Worm (Caenorhabditis elegans) whole organism, young adult: ENCODE data around the gene otpl-3.
"Not testable (repeated sequence)": the region's sequence is repeated elsewhere in the genome, so short reads cannot be mapped to it uniquely, and the experiment has no call there.

Experiments
- B0019.2 ChIP-seq: fragments of 200-800 bp; sonication (Bioruptor generic); conservative IDR thresholded peaks from 2 replicates; pipeline ENCODE4 v1.3.6; 2022; ENCODE audit warnings: missing genetic modification reagents, missing genetic modification characterization, missing compliant biosample characterization
- B0261.1 ChIP-seq: sonication (generic microtip); optimal IDR thresholded peaks from 2 replicates; lab custom pipeline; 2016; ENCODE audit warnings: mild to moderate bottlenecking, missing genetic modification characterization, moderate library complexity, missing compliant biosample characterization
- F39B2.1 ChIP-seq: fragments of 200-800 bp; sonication (Bioruptor generic); IDR thresholded peaks from 2 replicates; pipeline ENCODE4 v1.3.6; 2022; ENCODE audit warnings: missing genetic modification reagents, missing genetic modification characterization, missing compliant biosample characterization
- F57A8.1 ChIP-seq: fragments of 200-800 bp; sonication (Bioruptor generic); optimal IDR thresholded peaks from 2 replicates; lab custom pipeline; 2018; ENCODE audit warnings: mild to moderate bottlenecking, missing genetic modification characterization, moderate library complexity, missing compliant biosample characterization
- Y53G8AR.9 ChIP-seq: fragments of 200-800 bp; sonication (Bioruptor generic); conservative IDR thresholded peaks from 2 replicates; pipeline ENCODE4 v1.3.6; 2022; ENCODE audit warnings: missing genetic modification reagents, missing genetic modification characterization, missing compliant biosample characterization
- Y79H2A.3 ChIP-seq: fragments of 200-800 bp; sonication (Bioruptor generic); conservative IDR thresholded peaks from 2 replicates; pipeline ENCODE4 v1.3.6; 2022; ENCODE audit warnings: missing genetic modification reagents, missing genetic modification characterization, missing compliant biosample characterization
- ceh-40 ChIP-seq: fragments of 200-800 bp; sonication (Bioruptor generic); IDR thresholded peaks from 2 replicates; pipeline ENCODE4 v1.3.6; 2022; ENCODE audit warnings: missing genetic modification characterization, missing compliant biosample characterization
- ceh-58 ChIP-seq: fragments of 200-800 bp; sonication (Bioruptor generic); IDR thresholded peaks from 2 replicates; pipeline ENCODE4 v1.3.6; 2022; ENCODE audit warnings: missing genetic modification characterization, missing compliant biosample characterization
- ceh-91 ChIP-seq: fragments of 200-800 bp; sonication (Bioruptor generic); IDR thresholded peaks from 2 replicates; pipeline ENCODE4 v1.3.6; 2022; ENCODE audit warnings: missing genetic modification reagents, missing genetic modification characterization, missing compliant biosample characterization
- dox-1 ChIP-seq: fragments of 200-800 bp; sonication (Bioruptor generic); IDR thresholded peaks from 2 replicates; pipeline ENCODE4 v1.3.6; 2022; ENCODE audit warnings: missing genetic modification reagents, missing genetic modification characterization, missing compliant biosample characterization
- efl-1 ChIP-seq: fragments of 150-350 bp; optimal IDR thresholded peaks from 2 replicates; lab custom pipeline; 2014; ENCODE audit warnings: missing biosample characterization, missing genetic modification reagents, missing genetic modification characterization
- egrh-3 ChIP-seq: fragments of 200-800 bp; sonication (Bioruptor generic); IDR thresholded peaks from 2 replicates; pipeline ENCODE4 v1.3.6; 2022; ENCODE audit warnings: missing genetic modification reagents, missing genetic modification characterization, missing compliant biosample characterization
- ekl-4 ChIP-seq: fragments of 200-800 bp; sonication (Bioruptor generic); IDR thresholded peaks from 2 replicates; pipeline ENCODE4 v1.3.6; 2022; ENCODE audit warnings: missing genetic modification reagents, missing genetic modification characterization, missing compliant biosample characterization
- gei-17 ChIP-seq: fragments of 200-800 bp; sonication (Bioruptor generic); optimal IDR thresholded peaks from 2 replicates; lab custom pipeline; 2018; ENCODE audit warnings: mild to moderate bottlenecking, missing genetic modification characterization, missing compliant biosample characterization
- hlh-12 ChIP-seq: sonication (generic microtip); optimal IDR thresholded peaks from 2 replicates; lab custom pipeline; 2016; ENCODE audit warnings: missing genetic modification characterization, missing compliant biosample characterization
- let-526 ChIP-seq: fragments of 200-800 bp; sonication (Bioruptor generic); IDR thresholded peaks from 2 replicates; pipeline ENCODE4 v1.3.6; 2022; ENCODE audit warnings: missing genetic modification reagents, missing genetic modification characterization, missing compliant biosample characterization
- lir-1 ChIP-seq: fragments of 200-800 bp; sonication (Bioruptor generic); conservative IDR thresholded peaks from 2 replicates; pipeline ENCODE4 v1.3.6; 2022; ENCODE audit warnings: missing genetic modification reagents, missing genetic modification characterization, missing compliant biosample characterization
- lsl-1 ChIP-seq: fragments of 200-800 bp; sonication (Bioruptor generic); optimal IDR thresholded peaks from 2 replicates; lab custom pipeline; 2018; ENCODE audit warnings: mild to moderate bottlenecking, missing genetic modification characterization, moderate library complexity, missing compliant biosample characterization
- lsy-27 ChIP-seq: sonication (generic microtip); optimal IDR thresholded peaks from 2 replicates; lab custom pipeline; 2017; ENCODE audit warnings: missing genetic modification characterization, mild to moderate bottlenecking, missing compliant biosample characterization, antibody characterized with exemption, missing genotype, borderline replicate concordance; ENCODE audit not compliant: insufficient read depth
- madf-10 ChIP-seq: sonication (generic microtip); optimal IDR thresholded peaks from 2 replicates; lab custom pipeline; 2016; ENCODE audit warnings: mild to moderate bottlenecking, missing genetic modification characterization, missing compliant biosample characterization
- madf-6 ChIP-seq: fragments of 200-800 bp; sonication (Bioruptor generic); IDR thresholded peaks from 2 replicates; pipeline ENCODE4 v1.3.6; 2022; ENCODE audit warnings: missing genetic modification reagents, missing genetic modification characterization, missing compliant biosample characterization
- mes-4 ChIP-seq: sonication (generic microtip); optimal IDR thresholded peaks from 2 replicates; lab custom pipeline; 2016; ENCODE audit warnings: missing genotype, missing genetic modification characterization, missing compliant biosample characterization
- nfya-1 ChIP-seq: sonication (generic microtip); optimal IDR thresholded peaks from 2 replicates; lab custom pipeline; 2017; ENCODE audit warnings: antibody characterized with exemption, missing compliant biosample characterization, missing genetic modification characterization, borderline replicate concordance; ENCODE audit not compliant: insufficient read depth
- nfyb-1 ChIP-seq: fragments of 200-800 bp; sonication (Bioruptor generic); IDR thresholded peaks from 2 replicates; pipeline ENCODE4 v1.3.6; 2022; ENCODE audit warnings: missing genetic modification reagents, missing genetic modification characterization, missing compliant biosample characterization
- nhr-120 ChIP-seq: fragments of 200-800 bp; sonication (Bioruptor generic); IDR thresholded peaks from 2 replicates; pipeline ENCODE4 v1.3.6; 2022; ENCODE audit warnings: missing genetic modification characterization, missing compliant biosample characterization
- nhr-179 ChIP-seq: sonication (generic microtip); optimal IDR thresholded peaks from 2 replicates; lab custom pipeline; 2016; ENCODE audit warnings: mild to moderate bottlenecking, missing genetic modification characterization, missing compliant biosample characterization
- rec-8 ChIP-seq, 2 experiments: sonication (generic microtip); optimal IDR thresholded peaks; 2 replicates each; lab custom pipeline; 2016; ENCODE audit warnings: mild to moderate bottlenecking in 2 of 2, missing genetic modification characterization in 2 of 2, missing genetic modification reagents in 2 of 2, missing genotype in 2 of 2, missing biosample characterization in 1 of 2, missing compliant biosample characterization in 1 of 2, moderate library complexity in 1 of 2
- rpc-1 ChIP-seq, 2 experiments: fragments of 150-350 bp in 1 of 2; sonication (generic microtip) in 1 of 2; optimal IDR thresholded peaks; 2 replicates each; lab custom pipeline; 2014 to 2018; ENCODE audit warnings: missing biosample characterization in 1 of 2, missing genetic modification characterization in 1 of 2, missing genetic modification reagents in 1 of 2, missing genotype in 1 of 2
- sdz-38 ChIP-seq: sonication (generic microtip); optimal IDR thresholded peaks from 2 replicates; lab custom pipeline; 2016; ENCODE audit warnings: missing genotype, missing genetic modification characterization, missing compliant biosample characterization
- snpc-1.3 ChIP-seq: sonication (generic microtip); optimal IDR thresholded peaks from 2 replicates; lab custom pipeline; 2017; ENCODE audit warnings: missing genetic modification characterization, mild to moderate bottlenecking, missing compliant biosample characterization, antibody characterized with exemption, moderate library complexity, missing genotype, missing genetic modification reagents; ENCODE audit not compliant: insufficient read depth
- snpc-3.4 ChIP-seq: sonication (generic microtip); optimal IDR thresholded peaks from 2 replicates; lab custom pipeline; 2017; ENCODE audit warnings: missing genetic modification characterization, mild to moderate bottlenecking, missing compliant biosample characterization, antibody characterized with exemption, moderate library complexity, missing genotype, missing genetic modification reagents
- snpc-4 ChIP-seq, 5 experiments: fragments of 150-350 bp in 1 of 5; sonication (generic microtip) in 4 of 5; optimal IDR thresholded peaks; 2 replicates each; lab custom pipeline; 2014 to 2018; ENCODE audit warnings: missing genetic modification characterization in 5 of 5, missing biosample characterization in 3 of 5, antibody characterized with exemption in 2 of 5, mild to moderate bottlenecking in 2 of 5, missing compliant biosample characterization in 2 of 5, missing genotype in 2 of 5, moderate library complexity in 2 of 5, missing genetic modification reagents in 1 of 5
- somi-1 ChIP-seq: fragments of 200-800 bp; sonication (Bioruptor generic); optimal IDR thresholded peaks from 2 replicates; lab custom pipeline; 2018; ENCODE audit warnings: mild to moderate bottlenecking, missing genetic modification characterization, missing compliant biosample characterization
- tbx-9 ChIP-seq: sonication (generic microtip); optimal IDR thresholded peaks from 2 replicates; lab custom pipeline; 2016; ENCODE audit warnings: borderline replicate concordance, missing genetic modification characterization, inconsistent platforms, missing compliant biosample characterization
- tlf-1 ChIP-seq: fragments of 200-800 bp; sonication (Bioruptor generic); optimal IDR thresholded peaks from 2 replicates; lab custom pipeline; 2018; ENCODE audit warnings: mild to moderate bottlenecking, missing genetic modification characterization, missing compliant biosample characterization
- unc-130 ChIP-seq: sonication (generic microtip); optimal IDR thresholded peaks from 2 replicates; lab custom pipeline; 2016; ENCODE audit warnings: missing genetic modification reagents, missing genetic modification characterization, missing compliant biosample characterization
- unc-62 ChIP-seq: fragments of 150-350 bp; optimal IDR thresholded peaks from 2 replicates; lab custom pipeline; 2014; ENCODE audit warnings: missing biosample characterization, missing genetic modification reagents, missing genetic modification characterization
- xnd-1 ChIP-seq: sonication (generic microtip); optimal IDR thresholded peaks from 2 replicates; lab custom pipeline; 2016; ENCODE audit warnings: missing genotype, missing genetic modification reagents, missing genetic modification characterization, missing compliant biosample characterization
- zfh-2 ChIP-seq: fragments of 200-800 bp; sonication (Bioruptor generic); conservative IDR thresholded peaks from 2 replicates; pipeline ENCODE4 v1.3.6; 2022; ENCODE audit warnings: missing genetic modification reagents, missing genetic modification characterization, missing compliant biosample characterization
- ztf-28 ChIP-seq: fragments of 200-800 bp; sonication (Bioruptor generic); IDR thresholded peaks from 2 replicates; pipeline ENCODE4 v1.3.6; 2022; ENCODE audit warnings: missing genetic modification reagents, missing genetic modification characterization, missing compliant biosample characterization
- ztf-3 ChIP-seq: fragments of 200-800 bp; sonication (Bioruptor generic); optimal IDR thresholded peaks from 2 replicates; lab custom pipeline; 2018; ENCODE audit warnings: mild to moderate bottlenecking, missing genetic modification characterization, missing compliant biosample characterization
- ztf-6 ChIP-seq: fragments of 200-800 bp; sonication (Bioruptor generic); IDR thresholded peaks from 2 replicates; pipeline ENCODE4 v1.3.6; 2022; ENCODE audit warnings: missing genetic modification reagents, missing genetic modification characterization, missing compliant biosample characterization

The otpl-3 gene

DNA sequence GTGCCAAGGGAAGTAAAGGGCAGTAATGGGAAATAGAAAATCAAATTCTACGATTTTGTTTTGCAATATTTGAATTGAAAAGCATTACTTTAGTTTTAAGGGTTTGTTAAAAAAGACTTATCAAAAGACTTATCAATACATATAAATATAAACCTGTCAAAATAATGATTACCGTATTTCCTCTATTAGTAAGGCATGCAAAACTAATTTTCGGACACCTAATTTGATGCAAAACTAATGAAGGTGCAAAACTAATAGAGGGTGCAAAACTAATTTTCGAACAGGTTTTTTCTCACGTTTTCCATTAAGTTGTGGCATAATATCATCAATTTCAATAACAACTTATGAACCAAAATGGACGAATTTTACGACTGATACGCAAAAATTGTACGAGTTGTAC, 42.8 kb downstream of the otpl-3 start, which contains the start of gene F41C6.6:
F41C6.6 (minus strand) TSS at position 101 of the 400 bp plus-strand sequence.
- TF ChIP-seq unc-62 (GFP tag; lab: Kevin White, UChicago); ztf-6 (GFP tag; lab: Robert Waterston, UW); nhr-120: not testable (repeated sequence)

DNA sequence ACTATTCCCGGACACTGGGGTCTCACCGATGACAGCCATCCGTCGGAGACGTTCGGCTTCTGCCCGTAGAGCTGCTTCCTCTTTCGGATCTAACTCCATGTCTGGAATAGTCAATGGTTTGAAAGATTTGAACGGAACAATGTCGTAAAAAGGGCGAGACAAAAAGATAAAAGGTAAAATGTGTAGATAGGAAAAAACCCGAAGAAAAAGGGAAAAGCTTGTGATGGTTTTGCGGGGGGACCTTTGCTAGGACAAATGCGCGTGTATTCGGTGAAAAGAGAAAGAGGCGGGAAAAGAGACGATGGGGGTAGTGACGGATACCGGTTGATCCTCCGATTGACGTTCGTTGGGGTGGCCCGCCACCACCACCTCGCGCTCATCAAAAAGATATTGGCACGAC, 47.1 kb downstream of the otpl-3 start, which contains the start of gene col-173:
col-173 (minus strand) TSS at position 101 of the 400 bp plus-strand sequence.
- TF ChIP-seq madf-6 (no peak), ceh-58 (no peak), ceh-40 (GFP tag; lab: Robert Waterston, UW) (no peak), ceh-91 (no peak), dox-1 (no peak), snpc-3.4 (no peak), let-526 (GFP tag; lab: Robert Waterston, UW) (no peak), lir-1 (no peak), rec-8 (tag; optimal IDR thresholded peaks at IDR 0.05; lab: Kevin White, UChicago) (no peak), unc-130 (GFP tag; lab: Kevin White, UChicago) (no peak), Y79H2A.3 (GFP tag; lab: Robert Waterston, UW) (no peak), ztf-28 (no peak), unc-62 (GFP tag; lab: Kevin White, UChicago) (no peak), tbx-9 (tag; lab: Kevin White, UChicago) (no peak), efl-1 (GFP tag; lab: Kevin White, UChicago) (no peak), ztf-3 (GFP tag; lab: Kevin White, UChicago) (no peak), B0261.1 (tag; lab: Kevin White, UChicago) (no peak), xnd-1 (no peak), lsy-27 (tag; lab: Kevin White, UChicago) (no peak), somi-1 (no peak)
- TF ChIP-seq, all 124 proteins: peak for 0

DNA sequence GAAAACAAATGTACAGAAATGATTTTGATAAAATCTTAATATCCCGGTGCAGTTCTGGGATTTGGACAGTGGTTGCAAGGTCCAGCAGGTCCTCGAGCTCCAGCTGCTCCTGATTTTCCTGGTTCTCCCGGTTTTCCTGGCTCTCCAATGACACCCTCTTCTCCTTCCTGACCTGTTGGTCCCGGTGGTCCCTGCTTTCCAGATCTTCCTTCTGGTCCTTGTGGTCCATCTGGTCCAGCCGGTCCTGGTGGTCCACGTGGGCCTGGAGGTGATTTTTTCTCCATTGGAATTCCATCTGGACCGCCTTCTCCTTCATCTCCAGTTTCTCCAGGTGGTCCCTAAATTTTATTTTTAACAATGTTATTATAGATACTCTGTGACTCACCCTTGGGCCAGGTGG, 49.3 kb downstream of the otpl-3 start:
- no peak for TF ChIP-seq hlh-12
- no peak for TF ChIP-seq sdz-38
- TF ChIP-seq Y53G8AR.9 (GFP tag; lab: Robert Waterston, UW): no peak
- peak; percentile 24; the same call in 1 of the 2 replicates for TF ChIP-seq egrh-3
- no peak for TF ChIP-seq nhr-179 (tag; lab: Kevin White, UChicago)
- no peak for TF ChIP-seq snpc-1.3 (tag; lab: Kevin White, UChicago)
- TF ChIP-seq efl-1 (GFP tag; lab: Kevin White, UChicago): no peak
- no peak for TF ChIP-seq gei-17 (GFP tag; lab: Kevin White, UChicago)
- TF ChIP-seq snpc-4 (GFP tag; optimal IDR thresholded peaks at IDR 0.05; lab: Kevin White, UChicago): no peak
- no peak for TF ChIP-seq snpc-4 (tag; optimal IDR thresholded peaks at IDR 0.05; lab: Kevin White, UChicago)
- no peak for TF ChIP-seq tlf-1
- TF ChIP-seq zfh-2: peak; percentile 63
- no peak for TF ChIP-seq lsl-1 (GFP tag; lab: Kevin White, UChicago)
- TF ChIP-seq nfyb-1 (GFP tag; lab: Robert Waterston, UW): 0 out of 2 replicates have a peak, but pooled peaks have one; percentile 31
- no peak for TF ChIP-seq ztf-6 (GFP tag; lab: Robert Waterston, UW)

DNA sequence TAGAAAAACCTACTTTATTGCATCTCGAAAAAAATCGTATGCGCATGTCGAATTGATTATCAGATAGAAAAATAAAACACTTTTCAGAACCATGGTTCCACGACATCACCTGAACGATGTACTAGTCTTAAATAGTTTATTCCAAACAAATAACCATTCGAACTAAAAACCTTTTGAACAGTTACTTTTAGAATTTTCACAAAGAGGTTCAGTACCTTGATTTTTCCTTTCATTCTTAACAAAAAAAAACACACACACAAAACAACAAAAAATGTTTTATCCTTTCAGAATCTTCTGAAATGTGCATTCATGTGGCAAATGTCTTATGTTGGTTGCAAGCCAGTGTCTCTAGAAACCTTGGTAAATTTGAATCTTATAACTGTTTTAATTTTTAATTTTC, 49.8 kb downstream of the otpl-3 start, which contains the start of gene F41C6.4:
F41C6.4 (minus strand) TSS at position 101 of the 400 bp plus-strand sequence.
- no peak for TF ChIP-seq F39B2.1 (GFP tag; lab: Robert Waterston, UW)
- TF ChIP-seq B0019.2 (GFP tag; lab: Robert Waterston, UW): no peak
- TF ChIP-seq mes-4 (tag; lab: Kevin White, UChicago): no peak
- no peak for TF ChIP-seq nfya-1 (tag; lab: Kevin White, UChicago)
- TF ChIP-seq hlh-12: no peak
- no peak for TF ChIP-seq madf-10 (tag; lab: Kevin White, UChicago)
- TF ChIP-seq ekl-4 (GFP tag; lab: Robert Waterston, UW): no peak
- no peak for TF ChIP-seq tlf-1
- TF ChIP-seq nhr-179 (tag; lab: Kevin White, UChicago): no peak
- no peak for TF ChIP-seq F57A8.1 (GFP tag; lab: Kevin White, UChicago)
- TF ChIP-seq rpc-1 (optimal IDR thresholded peaks at IDR 0.05; lab: Kevin White, UChicago): no peak
- no peak for TF ChIP-seq rpc-1 (tag; optimal IDR thresholded peaks at IDR 0.05; lab: Kevin White, UChicago)
